Fruit fly (Drosophila melanogaster): ENCODE measurements around the gene Sfp24Ba.

The Sfp24Ba gene

DNA sequence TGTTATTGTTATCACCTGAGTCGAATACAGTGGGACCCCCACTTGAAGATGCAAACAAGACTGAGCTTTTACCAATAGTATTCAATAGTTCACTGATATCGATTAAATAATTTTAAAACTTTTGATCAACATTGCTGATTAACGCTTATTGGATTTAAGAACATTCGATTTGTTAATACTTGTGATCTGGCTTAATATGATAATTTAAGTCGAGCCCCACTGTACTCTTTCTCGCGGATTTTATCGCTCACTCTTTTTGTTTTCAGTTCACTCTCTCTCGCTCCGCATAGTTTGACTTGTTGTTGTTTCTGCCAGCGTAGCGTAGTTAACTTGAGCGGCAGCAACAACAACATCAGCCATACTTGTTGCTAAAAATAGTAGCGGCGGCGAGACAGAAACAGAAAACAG is 12.6 kb downstream of the Sfp24Ba start (continued):
- TF ChIP-seq en (GFP tag; optimal IDR thresholded peaks at IDR 0.05) = peak; percentile 97
- peak; percentile 97 for TF ChIP-seq kni (GFP tag; optimal IDR thresholded peaks at IDR 0.05)
- peak; percentile 94 for TF ChIP-seq CG13123 (GFP tag; optimal IDR thresholded peaks at IDR 0.05)
- peak; percentile 97 for TF ChIP-seq CG32767 (GFP tag; IDR thresholded peaks at IDR 0.05)
- peak; percentile 92 for TF ChIP-seq da (GFP tag; optimal IDR thresholded peaks at IDR 0.05)
- TF ChIP-seq gfzf (GFP tag; optimal IDR thresholded peaks at IDR 0.05) = peak; percentile 22
- TF ChIP-seq sug (tag; optimal IDR thresholded peaks at IDR 0.05) = peak; percentile 98
- TF ChIP-seq ind (GFP tag; optimal IDR thresholded peaks at IDR 0.05) = peak; percentile 99
- TF ChIP-seq disco-r (GFP tag; optimal IDR thresholded peaks at IDR 0.05) = peak; percentile 97
- peak; percentile 98 for TF ChIP-seq Atf6 (GFP tag; IDR thresholded peaks at IDR 0.05)
- peak; percentile 98 for TF ChIP-seq CG7556 (GFP tag; optimal IDR thresholded peaks at IDR 0.05)
- peak; percentile 96 for TF ChIP-seq CG1647 (GFP tag; optimal IDR thresholded peaks at IDR 0.05)
- peak; percentile 97 for TF ChIP-seq CG16779 (GFP tag; IDR thresholded peaks at IDR 0.05)
- peak; percentile 91 for TF ChIP-seq Myb (GFP tag; optimal IDR thresholded peaks at IDR 0.05)
- TF ChIP-seq CG12219 (GFP tag; optimal IDR thresholded peaks at IDR 0.05) = peak; percentile 99
- peak; percentile 92 for TF ChIP-seq slou (GFP tag; optimal IDR thresholded peaks at IDR 0.05)
- TF ChIP-seq MESR4 (GFP tag; optimal IDR thresholded peaks at IDR 0.05) = peak; percentile 74
- TF ChIP-seq Hsf (GFP tag; optimal IDR thresholded peaks at IDR 0.05) = peak; percentile 98
- peak; percentile 98 for TF ChIP-seq CG15269 (tag; optimal IDR thresholded peaks at IDR 0.05)
- peak; percentile 87 for TF ChIP-seq Adf1 (GFP tag; IDR thresholded peaks at IDR 0.05)
- peak; percentile 98 for TF ChIP-seq CG14014 (GFP tag; IDR thresholded peaks at IDR 0.05)
- no peak for TF ChIP-seq cad (GFP tag; optimal IDR thresholded peaks at IDR 0.05)
- peak; percentile 98 for TF ChIP-seq NFAT (GFP tag; IDR thresholded peaks at IDR 0.05)
- peak; percentile 91 for TF ChIP-seq YL-1 (GFP tag; optimal IDR thresholded peaks at IDR 0.05)
- TF ChIP-seq abd-A (tag; optimal IDR thresholded peaks at IDR 0.05) = peak; percentile 96
- TF ChIP-seq CG11560 (tag; IDR thresholded peaks at IDR 0.05) = peak; percentile 88
- peak; percentile 98 for TF ChIP-seq CG4424 (GFP tag; optimal IDR thresholded peaks at IDR 0.05)
- TF ChIP-seq Sry-δ (GFP tag; optimal IDR thresholded peaks at IDR 0.05) = peak; percentile 76
- peak; percentile 99 for TF ChIP-seq ATbp (GFP tag; optimal IDR thresholded peaks at IDR 0.05)
- no peak for TF ChIP-seq hkb (optimal IDR thresholded peaks at IDR 0.05)
- TF ChIP-seq hkb (GFP tag; IDR thresholded peaks at IDR 0.05) = peak; percentile 99
- TF ChIP-seq gce (GFP tag; IDR thresholded peaks at IDR 0.05) = peak; percentile 98
- peak; percentile 96 for TF ChIP-seq twi (tag; optimal IDR thresholded peaks at IDR 0.05)
- TF ChIP-seq btn (GFP tag; optimal IDR thresholded peaks at IDR 0.05) = peak; percentile 96
- peak; percentile 98 for TF ChIP-seq nerfin-1 (tag; optimal IDR thresholded peaks at IDR 0.05)
- peak; percentile 97 for TF ChIP-seq wdn (GFP tag; IDR thresholded peaks at IDR 0.05)
- TF ChIP-seq Hmx (GFP tag; optimal IDR thresholded peaks at IDR 0.05) = peak; percentile 95
- peak; percentile 98 to 99 for TF ChIP-seq dpn (GFP tag; optimal IDR thresholded peaks at IDR 0.05)
- TF ChIP-seq sisA (GFP tag; IDR thresholded peaks at IDR 0.05) = peak; percentile 98
- peak; percentile 98 for TF ChIP-seq oc (tag; optimal IDR thresholded peaks at IDR 0.05)
- TF ChIP-seq CG10321 (GFP tag; IDR thresholded peaks at IDR 0.05) = peak; percentile 82
- TF ChIP-seq BEAF-32 (GFP tag; optimal IDR thresholded peaks at IDR 0.05) = peak; percentile 24
- peak; percentile 98 for TF ChIP-seq jumu (GFP tag; optimal IDR thresholded peaks at IDR 0.05)
- TF ChIP-seq CG9437 (GFP tag; optimal IDR thresholded peaks at IDR 0.05) = peak; percentile 93
- peak; percentile 96 for TF ChIP-seq trem (tag; optimal IDR thresholded peaks at IDR 0.05)
- peak; percentile 97 for TF ChIP-seq CG32772 (GFP tag; IDR thresholded peaks at IDR 0.05)
- no peak for TF ChIP-seq bbx (GFP tag; IDR thresholded peaks at IDR 0.05; ENCODE audit: partially characterized antibody)
- TF ChIP-seq CG11504 (tag; optimal IDR thresholded peaks at IDR 0.05) = peak; percentile 97
- peak; percentile 96 for TF ChIP-seq CG12104 (GFP tag; optimal IDR thresholded peaks at IDR 0.05)
- peak; percentile 99 for TF ChIP-seq Sox102F (GFP tag; optimal IDR thresholded peaks at IDR 0.05)
- peak; percentile 99 for TF ChIP-seq org-1 (GFP tag; optimal IDR thresholded peaks at IDR 0.05)
- TF ChIP-seq CG6813 (GFP tag; optimal IDR thresholded peaks at IDR 0.05) = peak; percentile 98
